Worm (Caenorhabditis elegans): ENCODE results near the gene T25B9.5.

T25B9.5 gene

DNA sequence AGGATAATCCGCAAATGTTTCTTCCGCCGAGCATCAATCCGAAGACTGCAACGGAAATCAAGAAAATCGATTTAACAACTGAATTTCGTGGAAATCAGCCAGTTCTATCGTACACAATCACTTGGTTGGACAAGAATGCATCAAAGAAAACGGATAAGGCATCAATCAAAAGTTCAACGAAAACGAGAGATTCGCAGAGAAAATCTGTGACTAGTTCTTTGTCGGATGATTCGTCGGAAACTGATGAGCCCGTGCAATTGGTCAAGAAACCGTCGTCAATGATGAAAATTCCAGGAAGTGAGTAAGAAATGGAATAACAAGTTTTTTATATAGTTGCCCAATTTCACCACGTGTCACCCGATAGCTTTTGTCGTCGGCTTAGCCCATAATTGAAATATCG lies 48.5 kb downstream of the T25B9.5 start, which contains the start of gene R102.6:
Gene R102.6, minus strand, starts transcription at position 101 of the 400 bp plus-strand sequence.
- TF ChIP-seq hmg-4 (GFP tag; optimal IDR thresholded peaks at IDR 0.05) (no peak), scrt-1 (GFP tag; IDR thresholded peaks at IDR 0.05) (no peak), flt-1 (GFP tag; IDR thresholded peaks at IDR 0.05) (no peak), tbx-11 (GFP tag; IDR thresholded peaks at IDR 0.05) (no peak), ceh-36 (tag; optimal IDR thresholded peaks at IDR 0.05) (no peak), F13C5.2 (tag; optimal IDR thresholded peaks at IDR 0.05) (no peak), aly-1 (tag; optimal IDR thresholded peaks at IDR 0.05) (no peak), ama-1 (optimal IDR thresholded peaks at IDR 0.05) (no peak), hmbx-1 (tag; optimal IDR thresholded peaks at IDR 0.05) (no peak), ceh-13 (GFP tag; optimal IDR thresholded peaks at IDR 0.05) (no peak), pes-1 (GFP tag; IDR thresholded peaks at IDR 0.05) (no peak)

ce11 chrIV:10705176-10705575 lies 49.4 kb downstream of the T25B9.5 start, which contains the start of gene R102.10:
Gene R102.10 (plus strand): TSS chrIV:10705476.
- TF ChIP-seq sea-1 (GFP tag; conservative IDR thresholded peaks at IDR 0.05) (no peak), tbx-11 (GFP tag; IDR thresholded peaks at IDR 0.05) (no peak), ceh-36 (tag; optimal IDR thresholded peaks at IDR 0.05) (no peak), aly-1 (tag; optimal IDR thresholded peaks at IDR 0.05) (no peak), hmbx-1 (tag; optimal IDR thresholded peaks at IDR 0.05) (no peak), pes-1 (GFP tag; IDR thresholded peaks at IDR 0.05) (no peak), tbx-37 (GFP tag; conservative IDR thresholded peaks at IDR 0.05) (no peak), tra-4 (tag; optimal IDR thresholded peaks at IDR 0.05) (no peak), ceh-13 (GFP tag; optimal IDR thresholded peaks at IDR 0.05) (no peak), ets-7 (tag; optimal IDR thresholded peaks at IDR 0.05) (no peak), hmg-4 (GFP tag; optimal IDR thresholded peaks at IDR 0.05) (no peak), scrt-1 (GFP tag; IDR thresholded peaks at IDR 0.05) (no peak)

Measured in whole organism, early embryonic.